Worm (Caenorhabditis elegans) whole organism, young adult: ENCODE measurements around the gene Y22D7AR.2.
A peak's percentile ranks its signal among the peaks of the same experiment; 100 is the strongest.

ENCODE experiments used
- F23B12.7 ChIP-seq: sonication (generic microtip); optimal IDR thresholded peaks from 2 replicates; lab custom pipeline; 2017; ENCODE audit warnings: missing genetic modification characterization, mild to moderate bottlenecking, missing compliant biosample characterization, antibody characterized with exemption, moderate library complexity; ENCODE audit not compliant: insufficient read depth
- F57C9.4 ChIP-seq: sonication (generic microtip); optimal IDR thresholded peaks from 2 replicates; lab custom pipeline; 2017; ENCODE audit warnings: mild to moderate bottlenecking, missing genetic modification characterization, missing compliant biosample characterization
- K12H6.12 ChIP-seq: fragments of 200-800 bp; sonication (Bioruptor generic); optimal IDR thresholded peaks from 2 replicates; lab custom pipeline; 2018; ENCODE audit warnings: mild to moderate bottlenecking, missing genetic modification characterization, missing compliant biosample characterization
- T07F8.4 ChIP-seq: sonication (generic microtip); optimal IDR thresholded peaks from 2 replicates; lab custom pipeline; 2016; ENCODE audit warnings: mild to moderate bottlenecking, missing genetic modification characterization, moderate library complexity, missing compliant biosample characterization
- T26A5.8 ChIP-seq: sonication (generic microtip); optimal IDR thresholded peaks from 2 replicates; lab custom pipeline; 2016; ENCODE audit warnings: missing genetic modification characterization, missing compliant biosample characterization
- ZK185.1 ChIP-seq: sonication (generic microtip); optimal IDR thresholded peaks from 2 replicates; lab custom pipeline; 2016; ENCODE audit warnings: mild to moderate bottlenecking, missing genetic modification characterization, missing compliant biosample characterization; ENCODE audit not compliant: poor library complexity, severe bottlenecking
- ama-1 ChIP-seq, 3 experiments: fragments of 150-350 bp in 1 of 3; sonication (generic microtip) in 2 of 3; optimal IDR thresholded peaks; 2 replicates each; lab custom pipeline; 2014 to 2018; ENCODE audit warnings: missing biosample characterization in 2 of 3, missing genetic modification characterization in 2 of 3, missing genetic modification reagents in 2 of 3
- attf-3 ChIP-seq: fragments of 200-800 bp; sonication (Bioruptor generic); conservative IDR thresholded peaks from 2 replicates; pipeline ENCODE4 v1.3.6; 2022; ENCODE audit warnings: missing genetic modification reagents, missing genetic modification characterization, missing compliant biosample characterization
- cebp-1 ChIP-seq, 2 experiments: fragments of 200-800 bp in 1 of 2; sonication (Bioruptor generic) in 1 of 2; sonication (generic microtip) in 1 of 2; IDR thresholded peaks in 1 of 2; optimal IDR thresholded peaks in 1 of 2; 2 replicates each; pipeline versions ENCODE4 v1.3.6 to Lab custom; 2017 to 2022; ENCODE audit warnings: missing compliant biosample characterization in 2 of 2, missing genetic modification characterization in 2 of 2, mild to moderate bottlenecking in 1 of 2, missing genetic modification reagents in 1 of 2, moderate library complexity in 1 of 2
- ceh-58 ChIP-seq: fragments of 200-800 bp; sonication (Bioruptor generic); IDR thresholded peaks from 2 replicates; pipeline ENCODE4 v1.3.6; 2022; ENCODE audit warnings: missing genetic modification characterization, missing compliant biosample characterization
- ceh-79 ChIP-seq: sonication (generic microtip); optimal IDR thresholded peaks from 2 replicates; lab custom pipeline; 2017; ENCODE audit warnings: mild to moderate bottlenecking, missing genetic modification characterization, missing compliant biosample characterization
- ceh-91 ChIP-seq: fragments of 200-800 bp; sonication (Bioruptor generic); IDR thresholded peaks from 2 replicates; pipeline ENCODE4 v1.3.6; 2022; ENCODE audit warnings: missing genetic modification reagents, missing genetic modification characterization, missing compliant biosample characterization
- efl-1 ChIP-seq: fragments of 150-350 bp; optimal IDR thresholded peaks from 2 replicates; lab custom pipeline; 2014; ENCODE audit warnings: missing biosample characterization, missing genetic modification reagents, missing genetic modification characterization
- egrh-3 ChIP-seq: fragments of 200-800 bp; sonication (Bioruptor generic); IDR thresholded peaks from 2 replicates; pipeline ENCODE4 v1.3.6; 2022; ENCODE audit warnings: missing genetic modification reagents, missing genetic modification characterization, missing compliant biosample characterization
- ets-4 ChIP-seq: fragments of 200-800 bp; sonication (Bioruptor generic); optimal IDR thresholded peaks from 2 replicates; lab custom pipeline; 2018; ENCODE audit warnings: mild to moderate bottlenecking, missing genetic modification characterization, missing compliant biosample characterization
- hlh-12 ChIP-seq: sonication (generic microtip); optimal IDR thresholded peaks from 2 replicates; lab custom pipeline; 2016; ENCODE audit warnings: missing genetic modification characterization, missing compliant biosample characterization
- hmg-1.2 ChIP-seq: fragments of 200-800 bp; sonication (Bioruptor generic); IDR thresholded peaks from 2 replicates; pipeline ENCODE4 v1.3.6; 2022; ENCODE audit warnings: missing genetic modification reagents, missing genetic modification characterization, missing compliant biosample characterization
- mcd-1 ChIP-seq: fragments of 200-800 bp; sonication (Bioruptor generic); IDR thresholded peaks from 2 replicates; pipeline ENCODE4 v1.3.6; 2022; ENCODE audit warnings: missing genetic modification reagents, missing genetic modification characterization, missing compliant biosample characterization
- mel-28 ChIP-seq: sonication (generic microtip); optimal IDR thresholded peaks from 2 replicates; lab custom pipeline; 2016; ENCODE audit warnings: borderline replicate concordance, mild to moderate bottlenecking, missing genetic modification characterization, missing compliant biosample characterization
- nfya-1 ChIP-seq: sonication (generic microtip); optimal IDR thresholded peaks from 2 replicates; lab custom pipeline; 2017; ENCODE audit warnings: antibody characterized with exemption, missing compliant biosample characterization, missing genetic modification characterization, borderline replicate concordance; ENCODE audit not compliant: insufficient read depth
- nhr-90 ChIP-seq: sonication (generic microtip); optimal IDR thresholded peaks from 2 replicates; lab custom pipeline; 2016; ENCODE audit warnings: missing genotype, mild to moderate bottlenecking, missing genetic modification characterization, missing compliant biosample characterization
- pha-4 ChIP-seq: fragments of 150-350 bp; sonication (generic microtip); optimal IDR thresholded peaks from 2 replicates; lab custom pipeline; 2014; ENCODE audit warnings: missing biosample characterization, missing genetic modification reagents, missing genetic modification characterization
- repo-1 ChIP-seq: sonication (generic microtip); optimal IDR thresholded peaks from 2 replicates; lab custom pipeline; 2017; ENCODE audit warnings: mild to moderate bottlenecking, missing genetic modification characterization, missing compliant biosample characterization
- rpc-1 ChIP-seq, 2 experiments: fragments of 150-350 bp in 1 of 2; sonication (generic microtip) in 1 of 2; optimal IDR thresholded peaks; 2 replicates each; lab custom pipeline; 2014 to 2018; ENCODE audit warnings: missing biosample characterization in 1 of 2, missing genetic modification characterization in 1 of 2, missing genetic modification reagents in 1 of 2, missing genotype in 1 of 2
- sdz-38 ChIP-seq: sonication (generic microtip); optimal IDR thresholded peaks from 2 replicates; lab custom pipeline; 2016; ENCODE audit warnings: missing genotype, missing genetic modification characterization, missing compliant biosample characterization
- snpc-4 ChIP-seq, 5 experiments: fragments of 150-350 bp in 1 of 5; sonication (generic microtip) in 4 of 5; optimal IDR thresholded peaks; 2 replicates each; lab custom pipeline; 2014 to 2018; ENCODE audit warnings: missing genetic modification characterization in 5 of 5, missing biosample characterization in 3 of 5, antibody characterized with exemption in 2 of 5, mild to moderate bottlenecking in 2 of 5, missing compliant biosample characterization in 2 of 5, missing genotype in 2 of 5, moderate library complexity in 2 of 5, missing genetic modification reagents in 1 of 5
- sptf-2 ChIP-seq: fragments of 200-800 bp; sonication (Bioruptor generic); optimal IDR thresholded peaks from 2 replicates; lab custom pipeline; 2018; ENCODE audit warnings: mild to moderate bottlenecking, missing genetic modification characterization, missing compliant biosample characterization
- tbx-9 ChIP-seq: sonication (generic microtip); optimal IDR thresholded peaks from 2 replicates; lab custom pipeline; 2016; ENCODE audit warnings: borderline replicate concordance, missing genetic modification characterization, inconsistent platforms, missing compliant biosample characterization
- unc-62 ChIP-seq: fragments of 150-350 bp; optimal IDR thresholded peaks from 2 replicates; lab custom pipeline; 2014; ENCODE audit warnings: missing biosample characterization, missing genetic modification reagents, missing genetic modification characterization
- zim-3 ChIP-seq: sonication (generic microtip); optimal IDR thresholded peaks from 2 replicates; lab custom pipeline; 2017; ENCODE audit warnings: mild to moderate bottlenecking, missing genetic modification characterization, moderate library complexity, missing compliant biosample characterization
- ztf-22 ChIP-seq: fragments of 200-800 bp; sonication (Bioruptor generic); optimal IDR thresholded peaks from 2 replicates; lab custom pipeline; 2018; ENCODE audit warnings: mild to moderate bottlenecking, missing genetic modification characterization, moderate library complexity, missing compliant biosample characterization

The Y22D7AR.2 gene

DNA sequence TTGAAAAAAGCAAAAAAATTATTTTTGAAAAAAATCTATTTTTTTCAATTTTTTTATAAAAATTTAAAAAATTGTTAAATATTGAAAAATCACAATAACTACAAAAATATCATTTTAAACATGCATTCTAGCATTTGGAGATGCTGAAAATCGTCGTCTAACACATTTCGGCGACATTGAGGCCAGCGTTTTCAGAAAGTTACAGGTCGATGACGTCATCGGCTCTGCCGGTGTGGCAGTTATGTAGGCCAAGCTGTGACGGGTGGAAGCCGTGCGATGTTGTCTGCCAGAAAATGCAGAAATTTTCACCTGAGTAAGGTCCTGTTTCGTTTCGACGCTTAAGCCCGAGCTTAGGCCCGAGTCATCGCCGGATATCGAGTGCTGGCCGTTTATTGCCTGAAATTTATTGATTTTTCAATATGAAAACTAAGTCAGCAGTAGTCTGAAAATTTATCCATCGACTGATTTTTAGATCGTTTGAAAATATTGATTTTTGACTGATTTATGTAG, 39.9 kb upstream of the Y22D7AR.2 start, which contains the start of gene Y22D7AR.3:
TSS of gene Y22D7AR.3 (minus strand) at position 51 of the 510 bp plus-strand sequence.
- no peak for TF ChIP-seq ceh-79 (tag; lab: Kevin White, UChicago)
- no peak for TF ChIP-seq unc-62 (GFP tag; lab: Kevin White, UChicago)
- TF ChIP-seq ceh-58: no peak
- no peak for TF ChIP-seq mel-28
- no peak for TF ChIP-seq pha-4 (tag; lab: Kevin White, UChicago)
- TF ChIP-seq efl-1: no peak
- no peak for TF ChIP-seq F57C9.4 (tag; lab: Kevin White, UChicago)
- TF ChIP-seq F23B12.7 (tag; lab: Kevin White, UChicago): no peak
- TF ChIP-seq egrh-3 (GFP tag; lab: Robert Waterston, UW): no peak
- no peak for TF ChIP-seq sdz-38 (tag; lab: Kevin White, UChicago)
- no peak for TF ChIP-seq sptf-2 (GFP tag; lab: Kevin White, UChicago)
- TF ChIP-seq repo-1: no peak
- TF ChIP-seq hlh-12 (tag; lab: Kevin White, UChicago): no peak
- TF ChIP-seq ZK185.1 (tag; lab: Kevin White, UChicago): no peak
- no peak for TF ChIP-seq ceh-91
- TF ChIP-seq K12H6.12 (tag; lab: Kevin White, UChicago): no peak

- TF ChIP-seq ceh-58 (no peak), ets-4 (GFP tag; lab: Kevin White, UChicago) (no peak), snpc-4 (GFP tag; optimal IDR thresholded peaks at IDR 0.05; lab: Kevin White, UChicago) (no peak), snpc-4 (tag; optimal IDR thresholded peaks at IDR 0.05; lab: Kevin White, UChicago) (no peak)
Observed at ce11 chrIII:1666893-1667292, 38.9 kb upstream of the Y22D7AR.2 start.

DNA sequence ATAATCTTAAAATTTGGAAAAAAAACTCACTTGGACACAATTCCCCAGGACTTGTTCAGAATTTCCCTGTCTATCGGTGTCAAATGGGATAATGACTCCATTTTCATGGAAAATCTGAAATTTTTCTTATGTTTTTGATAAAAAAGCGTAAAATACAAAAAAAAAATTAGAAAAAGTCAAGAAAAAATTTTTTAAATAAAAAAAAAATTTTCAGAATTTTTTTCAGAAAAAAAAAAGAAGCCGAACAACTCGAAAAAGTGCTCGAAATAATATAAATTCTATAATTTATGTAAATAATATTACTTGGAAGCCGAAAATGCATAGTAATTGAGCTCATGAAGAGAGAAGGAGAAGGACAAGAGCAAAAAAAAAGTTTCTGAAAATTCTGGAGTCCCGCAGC, 37.2 kb upstream of the Y22D7AR.2 start, which contains the start of gene glb-30:
TSS of gene glb-30 (minus strand) at position 101 of the 400 bp plus-strand sequence.
- no peak for TF ChIP-seq tbx-9 (tag; lab: Kevin White, UChicago)
- TF ChIP-seq T07F8.4: no peak
- no peak for TF ChIP-seq mcd-1 (GFP tag; lab: Robert Waterston, UW)
- no peak for TF ChIP-seq attf-3 (GFP tag; lab: Robert Waterston, UW)
- TF ChIP-seq ceh-58: no peak
- no peak for TF ChIP-seq hmg-1.2 (GFP tag; lab: Robert Waterston, UW)
- TF ChIP-seq mel-28: no peak
- TF ChIP-seq rpc-1 (optimal IDR thresholded peaks at IDR 0.05; lab: Kevin White, UChicago): no peak
- TF ChIP-seq rpc-1 (tag; optimal IDR thresholded peaks at IDR 0.05; lab: Kevin White, UChicago): no peak
- no peak for TF ChIP-seq nfya-1 (tag; lab: Kevin White, UChicago)
- no peak for TF ChIP-seq nhr-90 (tag; lab: Kevin White, UChicago)
- TF ChIP-seq T26A5.8: no peak
- no peak for TF ChIP-seq ztf-22
- no peak for TF ChIP-seq zim-3 (tag; lab: Kevin White, UChicago)

DNA sequence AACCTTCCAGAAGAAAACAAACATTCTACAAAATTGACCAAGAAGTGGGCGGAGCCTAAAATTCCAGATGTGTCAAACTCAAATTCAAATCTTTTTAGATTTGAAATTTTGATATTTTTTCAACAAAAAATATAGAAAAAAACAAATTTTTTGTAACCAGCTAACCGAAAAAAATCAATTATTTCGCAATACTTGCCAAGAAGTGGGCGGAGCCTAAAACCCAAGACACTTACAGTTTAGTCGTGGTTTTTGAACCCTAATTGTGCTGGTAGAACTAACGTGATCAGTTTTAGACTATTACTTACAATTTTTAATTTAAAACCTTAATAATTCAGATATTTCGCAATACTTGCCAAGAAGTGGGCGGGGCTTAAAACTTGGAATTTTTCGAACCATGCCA, 32.4 kb upstream of the Y22D7AR.2 start:
- TF ChIP-seq cebp-1 (GFP tag; IDR thresholded peaks at IDR 0.05; lab: Robert Waterston, UW) (peak; percentile 34; the same call in 1 of the 2 replicates), cebp-1 (tag; optimal IDR thresholded peaks at IDR 0.05; lab: Kevin White, UChicago) (peak; percentile 91), ama-1 (optimal IDR thresholded peaks at IDR 0.05; lab: Kevin White, UChicago) (no peak), ama-1 (GFP tag; optimal IDR thresholded peaks at IDR 0.05; lab: Kevin White, UChicago) (no peak)
